Worm (Caenorhabditis elegans): ENCODE data around the gene glc-1.

glc-1 gene

ce11 chrV:16190485-16190884 is 28.9 kb upstream of the glc-1 start, which contains the start of gene srh-281:
TSS of gene srh-281 (plus strand) at chrV:16190785.
- TF ChIP-seq tbp1 (GFP tag; optimal IDR thresholded peaks at IDR 0.05): no peak
- TF ChIP-seq Y53F4B.3 (GFP tag; IDR thresholded peaks at IDR 0.05): no peak
- TF ChIP-seq snpc-1.1 (tag; optimal IDR thresholded peaks at IDR 0.05; ENCODE audit: insufficient read depth): no peak
- TF ChIP-seq ceh-100 (GFP tag; IDR thresholded peaks at IDR 0.05): no peak
- no peak for TF ChIP-seq pbrm-1 (GFP tag; IDR thresholded peaks at IDR 0.05)
- TF ChIP-seq nfyb-1 (GFP tag; IDR thresholded peaks at IDR 0.05): no peak
- TF ChIP-seq ztf-28 (GFP tag; IDR thresholded peaks at IDR 0.05): no peak
- TF ChIP-seq mcd-1 (GFP tag; IDR thresholded peaks at IDR 0.05): no peak
- no peak for TF ChIP-seq lir-1 (GFP tag; conservative IDR thresholded peaks at IDR 0.05)
- TF ChIP-seq D2030.7 (GFP tag; IDR thresholded peaks at IDR 0.05): no peak
- no peak for TF ChIP-seq snpc-4 (GFP tag; optimal IDR thresholded peaks at IDR 0.05)
- no peak for TF ChIP-seq snpc-4 (tag; optimal IDR thresholded peaks at IDR 0.05)
- TF ChIP-seq dox-1 (GFP tag; IDR thresholded peaks at IDR 0.05): no peak
- no peak for TF ChIP-seq nhr-120 (GFP tag; IDR thresholded peaks at IDR 0.05)
- TF ChIP-seq lin-40 (tag; optimal IDR thresholded peaks at IDR 0.05): no peak
- no peak for TF ChIP-seq zim-3 (tag; optimal IDR thresholded peaks at IDR 0.05)
- no peak for TF ChIP-seq ztf-6 (GFP tag; IDR thresholded peaks at IDR 0.05)
- TF ChIP-seq akir-1 (GFP tag; optimal IDR thresholded peaks at IDR 0.05): no peak
- TF ChIP-seq T26A5.8 (tag; optimal IDR thresholded peaks at IDR 0.05): no peak
- no peak for TF ChIP-seq hlh-12 (tag; optimal IDR thresholded peaks at IDR 0.05)

- TF ChIP-seq ZK185.1 (tag; optimal IDR thresholded peaks at IDR 0.05; ENCODE audit: poor library complexity, severe bottlenecking) (no peak), aptf-2 (GFP tag; conservative IDR thresholded peaks at IDR 0.05) (no peak), akir-1 (GFP tag; optimal IDR thresholded peaks at IDR 0.05) (no peak), sptf-2 (GFP tag; optimal IDR thresholded peaks at IDR 0.05) (no peak), ceh-40 (GFP tag; IDR thresholded peaks at IDR 0.05) (no peak), lin-35 (GFP tag; optimal IDR thresholded peaks at IDR 0.05) (no peak)
Observed at ce11 chrV:16192114-16192513, 27.3 kb upstream of the glc-1 start, which contains the start of gene srh-279. TSS of gene srh-279 (plus strand) at chrV:16192414.

ce11 chrV:16194639-16195038 is 24.8 kb upstream of the glc-1 start, which contains the start of gene rabr-4:
TSS of gene rabr-4 (plus strand) at chrV:16194939.
- TF ChIP-seq him-1 (tag; optimal IDR thresholded peaks at IDR 0.05) (no peak), snpc-1.3 (tag; optimal IDR thresholded peaks at IDR 0.05; ENCODE audit: insufficient read depth) (no peak), egl-18 (GFP tag; IDR thresholded peaks at IDR 0.05) (no peak), nhr-27 (tag; optimal IDR thresholded peaks at IDR 0.05) (no peak), lin-35 (GFP tag; optimal IDR thresholded peaks at IDR 0.05) (no peak), Y95B8A.8 (GFP tag; IDR thresholded peaks at IDR 0.05) (no peak), dpl-1 (GFP tag; optimal IDR thresholded peaks at IDR 0.05) (no peak), hsf-1 (GFP tag; IDR thresholded peaks at IDR 0.05) (no peak), C17E4.6 (GFP tag; IDR thresholded peaks at IDR 0.05) (no peak), lin-40 (tag; optimal IDR thresholded peaks at IDR 0.05) (no peak), let-607 (tag; optimal IDR thresholded peaks at IDR 0.05) (no peak), chd-7 (tag; optimal IDR thresholded peaks at IDR 0.05) (no peak), attf-3 (GFP tag; conservative IDR thresholded peaks at IDR 0.05) (no peak), let-526 (GFP tag; IDR thresholded peaks at IDR 0.05) (no peak), C06A6.2 (GFP tag; conservative IDR thresholded peaks at IDR 0.05) (no peak), aptf-2 (GFP tag; conservative IDR thresholded peaks at IDR 0.05) (no peak), madf-10 (tag; optimal IDR thresholded peaks at IDR 0.05) (no peak), pbrm-1 (GFP tag; IDR thresholded peaks at IDR 0.05) (no peak), ceh-91 (GFP tag; IDR thresholded peaks at IDR 0.05) (no peak)
